Worm (Caenorhabditis elegans) whole organism, L2 larva: ENCODE data around the gene chpf-2.

Experiments used
- C34F6.9 ChIP-seq: fragments of 150-350 bp; optimal IDR thresholded peaks from 2 replicates; lab custom pipeline; 2014; ENCODE audit warnings: missing biosample characterization, missing genetic modification characterization
- F13H6.1 ChIP-seq: sonication (generic microtip); optimal IDR thresholded peaks from 2 replicates; lab custom pipeline; 2016; ENCODE audit warnings: missing genetic modification characterization, missing compliant biosample characterization
- ZK546.5 ChIP-seq: sonication (generic microtip); optimal IDR thresholded peaks from 2 replicates; lab custom pipeline; 2017; ENCODE audit warnings: missing biosample characterization, missing genetic modification characterization
- alr-1 ChIP-seq: fragments of 150-350 bp; optimal IDR thresholded peaks from 2 replicates; lab custom pipeline; 2014; ENCODE audit warnings: missing biosample characterization, missing genetic modification characterization
- ama-1 ChIP-seq: fragments of 150-350 bp; optimal IDR thresholded peaks from 2 replicates; lab custom pipeline; 2018; ENCODE audit warnings: inconsistent platforms
- blmp-1 ChIP-seq: sonication (generic microtip); optimal IDR thresholded peaks from 2 replicates; lab custom pipeline; 2017; ENCODE audit warnings: missing genetic modification characterization, mild to moderate bottlenecking, missing compliant biosample characterization, antibody characterized with exemption, moderate library complexity; ENCODE audit not compliant: insufficient read depth
- crh-2 ChIP-seq: sonication (generic microtip); optimal IDR thresholded peaks from 2 replicates; lab custom pipeline; 2017; ENCODE audit warnings: missing biosample characterization, missing genetic modification characterization
- dmd-4 ChIP-seq: sonication (generic microtip); optimal IDR thresholded peaks from 2 replicates; lab custom pipeline; 2017; ENCODE audit warnings: missing biosample characterization, missing genetic modification characterization
- egl-27 ChIP-seq: sonication (generic microtip); optimal IDR thresholded peaks from 3 replicates; lab custom pipeline; 2017; ENCODE audit warnings: missing biosample characterization, missing genetic modification reagents, missing genetic modification characterization
- elt-1 ChIP-seq: fragments of 150-350 bp; optimal IDR thresholded peaks from 2 replicates; lab custom pipeline; 2014; ENCODE audit warnings: missing biosample characterization, missing genetic modification characterization
- elt-3 ChIP-seq: sonication (generic microtip); optimal IDR thresholded peaks from 2 replicates; lab custom pipeline; 2017; ENCODE audit warnings: missing biosample characterization, missing genetic modification characterization
- fos-1 ChIP-seq: fragments of 150-350 bp; optimal IDR thresholded peaks from 2 replicates; lab custom pipeline; 2014; ENCODE audit warnings: missing biosample characterization, missing genetic modification characterization
- gmeb-1 ChIP-seq: fragments of 150-350 bp; optimal IDR thresholded peaks from 2 replicates; lab custom pipeline; 2014; ENCODE audit warnings: missing biosample characterization, missing genetic modification characterization
- lin-11 ChIP-seq: fragments of 150-350 bp; sonication (generic microtip); optimal IDR thresholded peaks from 2 replicates; lab custom pipeline; 2014; ENCODE audit warnings: missing biosample characterization, missing genetic modification characterization, inconsistent platforms, mixed read lengths
- lin-13 ChIP-seq: fragments of 150-350 bp; optimal IDR thresholded peaks from 2 replicates; lab custom pipeline; 2014; ENCODE audit warnings: missing biosample characterization, missing genetic modification reagents, missing genetic modification characterization
- lin-39 ChIP-seq: fragments of 150-350 bp; optimal IDR thresholded peaks from 2 replicates; lab custom pipeline; 2014; ENCODE audit warnings: missing biosample characterization, missing genetic modification reagents, missing genetic modification characterization
- lsy-2 ChIP-seq, 2 experiments: fragments of 150-350 bp in 1 of 2; sonication (generic microtip) in 1 of 2; optimal IDR thresholded peaks; 2 replicates each; lab custom pipeline; 2014 to 2017; ENCODE audit warnings: missing biosample characterization in 2 of 2, missing genetic modification characterization in 2 of 2
- mbf-1 ChIP-seq: sonication (generic microtip); optimal IDR thresholded peaks from 2 replicates; lab custom pipeline; 2017; ENCODE audit warnings: missing biosample characterization, missing genetic modification characterization
- nhr-10 ChIP-seq: sonication (generic microtip); optimal IDR thresholded peaks from 2 replicates; lab custom pipeline; 2017; ENCODE audit warnings: missing biosample characterization, missing genetic modification characterization
- nhr-129 ChIP-seq: fragments of 150-350 bp; optimal IDR thresholded peaks from 2 replicates; lab custom pipeline; 2014; ENCODE audit warnings: missing biosample characterization, missing genetic modification characterization
- nhr-21 ChIP-seq: fragments of 150-350 bp; optimal IDR thresholded peaks from 2 replicates; lab custom pipeline; 2014; ENCODE audit warnings: missing biosample characterization, missing genetic modification characterization
- nhr-23 ChIP-seq: fragments of 150-350 bp; optimal IDR thresholded peaks from 2 replicates; lab custom pipeline; 2014; ENCODE audit warnings: missing biosample characterization, missing genetic modification reagents, missing genetic modification characterization
- nhr-237 ChIP-seq: fragments of 150-350 bp; optimal IDR thresholded peaks from 2 replicates; lab custom pipeline; 2014; ENCODE audit warnings: missing biosample characterization, missing genetic modification characterization
- nhr-25 ChIP-seq: fragments of 150-350 bp; sonication (generic microtip); optimal IDR thresholded peaks from 3 replicates; lab custom pipeline; 2014; ENCODE audit warnings: missing biosample characterization, missing genetic modification characterization
- nhr-6 ChIP-seq: fragments of 150-350 bp; optimal IDR thresholded peaks from 2 replicates; lab custom pipeline; 2014; ENCODE audit warnings: missing biosample characterization, missing genetic modification characterization
- nhr-77 ChIP-seq: fragments of 150-350 bp; optimal IDR thresholded peaks from 2 replicates; lab custom pipeline; 2014; ENCODE audit warnings: missing biosample characterization, missing genetic modification characterization
- peb-1 ChIP-seq: fragments of 150-350 bp; optimal IDR thresholded peaks from 2 replicates; lab custom pipeline; 2014; ENCODE audit warnings: missing biosample characterization, missing genetic modification characterization
- sem-4 ChIP-seq: fragments of 150-350 bp; optimal IDR thresholded peaks from 2 replicates; lab custom pipeline; 2014; ENCODE audit warnings: missing biosample characterization, missing genetic modification reagents, missing genetic modification characterization
- skn-1 ChIP-seq: sonication (generic microtip); optimal IDR thresholded peaks from 2 replicates; lab custom pipeline; 2017; ENCODE audit warnings: missing biosample characterization, missing genetic modification characterization
- sma-3 ChIP-seq: sonication (generic microtip); optimal IDR thresholded peaks from 2 replicates; lab custom pipeline; 2016; ENCODE audit warnings: missing genetic modification reagents, missing genetic modification characterization, missing compliant biosample characterization
- sma-9 ChIP-seq, 2 experiments: fragments of 150-350 bp in 1 of 2; sonication (generic microtip) in 1 of 2; optimal IDR thresholded peaks; 2 replicates each; lab custom pipeline; 2014 to 2016; ENCODE audit warnings: missing genetic modification characterization in 2 of 2, mild to moderate bottlenecking in 1 of 2, missing biosample characterization in 1 of 2, missing compliant biosample characterization in 1 of 2, missing genetic modification reagents in 1 of 2, moderate library complexity in 1 of 2
- snpc-4 ChIP-seq: fragments of 150-350 bp; optimal IDR thresholded peaks from 2 replicates; lab custom pipeline; 2014; ENCODE audit warnings: missing biosample characterization, missing genetic modification characterization
- unc-55 ChIP-seq: fragments of 150-350 bp; sonication (generic microtip); optimal IDR thresholded peaks from 3 replicates; lab custom pipeline; 2014; ENCODE audit warnings: missing biosample characterization, missing genetic modification reagents, missing genetic modification characterization
- unc-62 ChIP-seq: fragments of 150-350 bp; optimal IDR thresholded peaks from 2 replicates; lab custom pipeline; 2014; ENCODE audit warnings: missing biosample characterization, missing genetic modification reagents, missing genetic modification characterization
- zag-1 ChIP-seq: fragments of 150-350 bp; optimal IDR thresholded peaks from 2 replicates; lab custom pipeline; 2014; ENCODE audit warnings: missing biosample characterization, missing genetic modification characterization
- ztf-1 ChIP-seq: fragments of 200-800 bp; sonication (Bioruptor generic); conservative IDR thresholded peaks from 2 replicates; pipeline ENCODE4 v1.3.6; 2022; ENCODE audit warnings: missing genetic modification characterization, missing compliant biosample characterization
- ztf-11 ChIP-seq: sonication (generic microtip); optimal IDR thresholded peaks from 2 replicates; lab custom pipeline; 2017; ENCODE audit warnings: missing biosample characterization, missing genetic modification characterization
- ztf-4 ChIP-seq: fragments of 150-350 bp; optimal IDR thresholded peaks from 2 replicates; lab custom pipeline; 2014; ENCODE audit warnings: missing biosample characterization, missing genetic modification characterization

The chpf-2 gene

ce11 chrV:3034236-3034635, 4.9 kb downstream of the chpf-2 start, which contains the start of gene srw-8:
Gene srw-8, minus strand, starts transcription at chrV:3034336.
- TF ChIP-seq unc-62 (no peak), nhr-10 (tag; lab: Kevin White, UChicago) (no peak), crh-2 (tag; lab: Kevin White, UChicago) (no peak), blmp-1 (no peak), sma-3 (GFP tag; lab: Kevin White, UChicago) (no peak), ztf-4 (tag; lab: Kevin White, UChicago) (no peak), nhr-23 (no peak)

ce11 chrV:3032343-3032742, 6.8 kb downstream of the chpf-2 start, which contains the start of gene irld-38:
Gene irld-38, minus strand, starts transcription at chrV:3032443.
- TF ChIP-seq F13H6.1 (tag; lab: Kevin White, UChicago), result no peak
- no peak for TF ChIP-seq egl-27
- no peak for TF ChIP-seq elt-1
- no peak for TF ChIP-seq snpc-4 (tag; lab: Kevin White, UChicago)
- no peak for TF ChIP-seq crh-2 (tag; lab: Kevin White, UChicago)
- no peak for TF ChIP-seq ZK546.5 (tag; lab: Kevin White, UChicago)
- no peak for TF ChIP-seq gmeb-1 (tag; lab: Kevin White, UChicago)
- TF ChIP-seq nhr-25, result no peak
- TF ChIP-seq unc-62, result no peak
- no peak for TF ChIP-seq dmd-4 (tag; lab: Kevin White, UChicago)
- TF ChIP-seq unc-55 (GFP tag; lab: Kevin White, UChicago), result no peak
- TF ChIP-seq ztf-1 (GFP tag; lab: Robert Waterston, UW), result no peak
- TF ChIP-seq ztf-11 (tag; lab: Kevin White, UChicago), result no peak
- TF ChIP-seq ama-1 (lab: Kevin White, UChicago), result no peak
- TF ChIP-seq sem-4 (tag; lab: Kevin White, UChicago), result no peak
- no peak for TF ChIP-seq blmp-1

- no peak for TF ChIP-seq elt-3 (tag; lab: Kevin White, UChicago)
- TF ChIP-seq nhr-23, result no peak
- TF ChIP-seq skn-1, result no peak
- TF ChIP-seq nhr-77 (tag; lab: Kevin White, UChicago), result no peak
- TF ChIP-seq C34F6.9, result no peak
- TF ChIP-seq ZK546.5 (tag; lab: Kevin White, UChicago), result no peak
- no peak for TF ChIP-seq nhr-237 (tag; lab: Kevin White, UChicago)
- TF ChIP-seq ztf-11 (tag; lab: Kevin White, UChicago), result no peak
- TF ChIP-seq snpc-4 (tag; lab: Kevin White, UChicago), result no peak
- no peak for TF ChIP-seq gmeb-1 (tag; lab: Kevin White, UChicago)
- TF ChIP-seq elt-1, result no peak
- no peak for TF ChIP-seq zag-1
- no peak for TF ChIP-seq egl-27
- TF ChIP-seq unc-62, result no peak
- no peak for TF ChIP-seq nhr-21 (tag; lab: Kevin White, UChicago)
Observed at ce11 chrV:3028205-3028604, 11.0 kb downstream of the chpf-2 start, which contains the start of gene asp-7. Gene asp-7, plus strand, starts transcription at chrV:3028285.

ce11 chrV:3024274-3024673, 14.9 kb downstream of the chpf-2 start, which contains the start of gene asp-8:
Gene asp-8, plus strand, starts transcription at chrV:3024549.
- peak; percentile 45 for TF ChIP-seq sma-9 (GFP tag; optimal IDR thresholded peaks at IDR 0.05; lab: Kevin White, UChicago)
- TF ChIP-seq sma-9 (tag; optimal IDR thresholded peaks at IDR 0.05; lab: Kevin White, UChicago), result no peak
- peak; percentile 28 for TF ChIP-seq fos-1 (tag; lab: Kevin White, UChicago)
- no peak for TF ChIP-seq peb-1 (tag; lab: Kevin White, UChicago)

DNA sequence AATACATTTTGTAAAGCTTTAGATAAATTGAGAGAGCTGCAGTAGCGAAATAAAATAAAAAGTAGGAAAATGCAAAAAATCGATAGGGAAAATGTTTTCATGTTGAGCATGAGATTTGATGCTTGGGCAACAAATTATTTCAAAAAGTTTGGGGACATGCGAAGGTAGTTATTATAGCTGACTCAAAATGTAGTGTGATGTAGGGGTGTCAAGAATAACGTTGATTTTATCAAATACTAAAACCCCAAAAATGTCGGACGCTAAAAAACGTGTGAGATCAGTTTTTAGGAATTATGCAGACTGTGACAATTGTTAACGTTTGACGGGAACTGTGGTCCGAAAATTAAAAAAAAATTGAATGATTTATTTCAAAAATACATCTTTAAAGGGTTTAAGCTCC, 17.9 kb downstream of the chpf-2 start, which contains the start of gene irld-12:
Gene irld-12, minus strand, starts transcription at position 101 of the 400 bp plus-strand sequence.
- TF ChIP-seq snpc-4 (tag; lab: Kevin White, UChicago), result no peak
- TF ChIP-seq mbf-1 (tag; lab: Kevin White, UChicago), result no peak
- no peak for TF ChIP-seq sma-9 (GFP tag; optimal IDR thresholded peaks at IDR 0.05; lab: Kevin White, UChicago)
- no peak for TF ChIP-seq sma-9 (tag; optimal IDR thresholded peaks at IDR 0.05; lab: Kevin White, UChicago)
- TF ChIP-seq gmeb-1 (tag; lab: Kevin White, UChicago), result no peak
- TF ChIP-seq lin-13 (GFP tag; lab: Kevin White, UChicago), result no peak
- TF ChIP-seq lin-39, result no peak
- no peak for TF ChIP-seq unc-62
- TF ChIP-seq nhr-21 (tag; lab: Kevin White, UChicago), result no peak
- TF ChIP-seq nhr-129 (tag; lab: Kevin White, UChicago), result no peak
- TF ChIP-seq nhr-6 (tag; lab: Kevin White, UChicago), result no peak
- no peak for TF ChIP-seq lin-11 (tag; lab: Kevin White, UChicago)
- no peak for TF ChIP-seq lsy-2 (tag; optimal IDR thresholded peaks at IDR 0.05; lab: Kevin White, UChicago)
- no peak for TF ChIP-seq nhr-77 (tag; lab: Kevin White, UChicago)
- no peak for TF ChIP-seq elt-3 (tag; lab: Kevin White, UChicago)
- no peak for TF ChIP-seq nhr-237 (tag; lab: Kevin White, UChicago)
- no peak for TF ChIP-seq nhr-23
- TF ChIP-seq F13H6.1 (tag; lab: Kevin White, UChicago), result no peak
- no peak for TF ChIP-seq unc-55 (GFP tag; lab: Kevin White, UChicago)
- no peak for TF ChIP-seq alr-1 (tag; lab: Kevin White, UChicago)
